Comparison of ENCODE assay signal across 1 fruit fly cellular context in the genomic region with DNA sequence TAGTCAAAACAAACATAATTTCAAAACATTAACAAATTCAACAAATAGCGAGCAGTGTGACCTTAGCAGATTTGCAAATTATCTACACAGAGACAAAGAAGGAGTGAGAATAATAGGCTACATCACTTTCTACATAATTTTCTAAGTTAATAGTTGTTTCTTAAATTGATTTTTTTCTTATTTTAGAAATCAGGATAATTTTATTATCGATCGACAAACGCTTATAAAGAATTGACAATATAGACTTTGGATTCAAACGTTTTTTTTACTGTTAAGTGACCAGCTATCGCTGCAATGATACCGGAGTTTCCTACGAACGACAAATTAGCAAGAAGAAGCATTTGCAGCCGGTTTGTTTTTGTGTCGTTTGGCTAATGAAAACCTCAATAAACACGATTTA.
TF ChIP-seq lines count a peak whose summit lies in the region.

A gene (minus strand): TSS at position 87 of the 400 bp plus-strand sequence.
A gene (plus strand): TSS at position 316 of the 400 bp plus-strand sequence.

TF ChIP-seq in whole organism, embryonic, 481 proteins besides CTCF, POLR2A, EP300 and RAD21 (continued from another document and continues in another):
- TF ChIP-seq CG11504 (tag; optimal IDR thresholded peaks at IDR 0.05; lab: Kevin White, UChicago) = no peak
- TF ChIP-seq Bgb (GFP tag; IDR thresholded peaks at IDR 0.05; lab: Robert Waterston, UW; ENCODE audit: partially characterized antibody) = peak; percentile 12; the same call in 1 of the 2 replicates
- peak; percentile 66 for TF ChIP-seq Meics (GFP tag; optimal IDR thresholded peaks at IDR 0.05; lab: Kevin White, UChicago)
- no peak for TF ChIP-seq CG12219 (GFP tag; optimal IDR thresholded peaks at IDR 0.05; lab: Kevin White, UChicago)
- TF ChIP-seq CG10274 (GFP tag; optimal IDR thresholded peaks at IDR 0.05; lab: Kevin White, UChicago) = no peak
- TF ChIP-seq CG7963 (GFP tag; IDR thresholded peaks at IDR 0.05; lab: Robert Waterston, UW; ENCODE audit: partially characterized antibody) = no peak
- peak; percentile 71 for TF ChIP-seq BEAF-32 (GFP tag; optimal IDR thresholded peaks at IDR 0.05; lab: Kevin White, UChicago)
- TF ChIP-seq CG31388 (GFP tag; optimal IDR thresholded peaks at IDR 0.05; lab: Kevin White, UChicago) = no peak
- TF ChIP-seq nerfin-2 (GFP tag; IDR thresholded peaks at IDR 0.05; lab: Robert Waterston, UW; ENCODE audit: partially characterized antibody) = no peak
- TF ChIP-seq ab (GFP tag; optimal IDR thresholded peaks at IDR 0.05; lab: Kevin White, UChicago) = no peak
- TF ChIP-seq chif (GFP tag; optimal IDR thresholded peaks at IDR 0.05; lab: Kevin White, UChicago) = peak; percentile 52 to 69
- TF ChIP-seq unpg (GFP tag; optimal IDR thresholded peaks at IDR 0.05; lab: Kevin White, UChicago) = no peak
- no peak for TF ChIP-seq hb (GFP tag; IDR thresholded peaks at IDR 0.05; lab: Robert Waterston, UW; ENCODE audit: partially characterized antibody)
- peak; percentile 75 for TF ChIP-seq CG4617 (GFP tag; optimal IDR thresholded peaks at IDR 0.05; lab: Kevin White, UChicago; ENCODE audit: borderline replicate concordance)
- TF ChIP-seq ac (GFP tag; optimal IDR thresholded peaks at IDR 0.05; lab: Kevin White, UChicago) = no peak
- TF ChIP-seq Sry-δ (GFP tag; optimal IDR thresholded peaks at IDR 0.05; lab: Kevin White, UChicago) = peak; percentile 50
- no peak for TF ChIP-seq nau (GFP tag; optimal IDR thresholded peaks at IDR 0.05; lab: Kevin White, UChicago)
- TF ChIP-seq Side (GFP tag; optimal IDR thresholded peaks at IDR 0.05; lab: Kevin White, UChicago) = peak; percentile 75
- peak; percentile 55 for TF ChIP-seq CG10543 (GFP tag; optimal IDR thresholded peaks at IDR 0.05; lab: Kevin White, UChicago)
- no peak for TF ChIP-seq CG10959 (GFP tag; IDR thresholded peaks at IDR 0.05; lab: Robert Waterston, UW)
- TF ChIP-seq CG17912 (GFP tag; optimal IDR thresholded peaks at IDR 0.05; lab: Kevin White, UChicago) = no peak
- TF ChIP-seq gro (GFP tag; optimal IDR thresholded peaks at IDR 0.05; lab: Kevin White, UChicago) = peak; percentile 57
- no peak for TF ChIP-seq CkIIα-i1 (GFP tag; IDR thresholded peaks at IDR 0.05; lab: Robert Waterston, UW)
- peak; percentile 48 for TF ChIP-seq Myb (GFP tag; optimal IDR thresholded peaks at IDR 0.05; lab: Kevin White, UChicago)
- no peak for TF ChIP-seq ATbp (GFP tag; optimal IDR thresholded peaks at IDR 0.05; lab: Kevin White, UChicago)
- no peak for TF ChIP-seq gce (GFP tag; IDR thresholded peaks at IDR 0.05; lab: Robert Waterston, UW)
- no peak for TF ChIP-seq Lhr (GFP tag; optimal IDR thresholded peaks at IDR 0.05; lab: Kevin White, UChicago)
- TF ChIP-seq row (GFP tag; IDR thresholded peaks at IDR 0.05; lab: Robert Waterston, UW) = peak; percentile 96
- peak; percentile 43 for TF ChIP-seq luna (GFP tag; optimal IDR thresholded peaks at IDR 0.05; lab: Kevin White, UChicago)
- TF ChIP-seq crp (GFP tag; optimal IDR thresholded peaks at IDR 0.05; lab: Kevin White, UChicago) = peak in 1 of 2 experiments; percentile 28
- no peak for TF ChIP-seq CG12071 (GFP tag; optimal IDR thresholded peaks at IDR 0.05; lab: Kevin White, UChicago)
- no peak for TF ChIP-seq otp (GFP tag; IDR thresholded peaks at IDR 0.05; lab: Robert Waterston, UW)
- peak; percentile 71 for TF ChIP-seq Atf6 (GFP tag; IDR thresholded peaks at IDR 0.05; lab: Robert Waterston, UW)
- no peak for TF ChIP-seq sna (GFP tag; IDR thresholded peaks at IDR 0.05; lab: Robert Waterston, UW; ENCODE audit: partially characterized antibody)
- peak; percentile 32 for TF ChIP-seq maf-S (GFP tag; optimal IDR thresholded peaks at IDR 0.05; lab: Kevin White, UChicago)
- peak; percentile 79 for TF ChIP-seq nmo (GFP tag; optimal IDR thresholded peaks at IDR 0.05; lab: Kevin White, UChicago)
- peak; percentile 47 for TF ChIP-seq pzg (GFP tag; optimal IDR thresholded peaks at IDR 0.05; lab: Kevin White, UChicago)
- TF ChIP-seq Deaf1 (tag; optimal IDR thresholded peaks at IDR 0.05; lab: Kevin White, UChicago) = no peak
- no peak for TF ChIP-seq D (optimal IDR thresholded peaks at IDR 0.05; lab: Kevin White, UChicago)
- no peak for TF ChIP-seq D (GFP tag; optimal IDR thresholded peaks at IDR 0.05; lab: Kevin White, UChicago)
- peak; percentile 9 for TF ChIP-seq CG10462 (GFP tag; optimal IDR thresholded peaks at IDR 0.05; lab: Kevin White, UChicago)
- peak; percentile 34 for TF ChIP-seq CG12744 (GFP tag; optimal IDR thresholded peaks at IDR 0.05; lab: Kevin White, UChicago)
- TF ChIP-seq Blimp-1 (GFP tag; optimal IDR thresholded peaks at IDR 0.05; lab: Kevin White, UChicago) = no peak
- peak; percentile 41 for TF ChIP-seq NfI (GFP tag; optimal IDR thresholded peaks at IDR 0.05; lab: Kevin White, UChicago)
- peak; percentile 52 for TF ChIP-seq CG10267 (tag; optimal IDR thresholded peaks at IDR 0.05; lab: Kevin White, UChicago)
- TF ChIP-seq seq (GFP tag; IDR thresholded peaks at IDR 0.05; lab: Robert Waterston, UW) = peak; percentile 39; the same call in 1 of the 2 replicates
- TF ChIP-seq btn (GFP tag; optimal IDR thresholded peaks at IDR 0.05; lab: Kevin White, UChicago) = no peak
- TF ChIP-seq CG4820 (GFP tag; optimal IDR thresholded peaks at IDR 0.05; lab: Kevin White, UChicago) = peak; percentile 55
- TF ChIP-seq CG3847 (GFP tag; IDR thresholded peaks at IDR 0.05; lab: Robert Waterston, UW) = peak; percentile 82
- no peak for TF ChIP-seq sens-2 (GFP tag; IDR thresholded peaks at IDR 0.05; lab: Robert Waterston, UW)
- no peak for TF ChIP-seq CG7745 (tag; optimal IDR thresholded peaks at IDR 0.05; lab: Kevin White, UChicago)
- peak; percentile 12 for TF ChIP-seq Six4 (GFP tag; optimal IDR thresholded peaks at IDR 0.05; lab: Kevin White, UChicago)
- TF ChIP-seq jumu (GFP tag; optimal IDR thresholded peaks at IDR 0.05; lab: Kevin White, UChicago) = peak; percentile 63
- TF ChIP-seq slp2 (GFP tag; optimal IDR thresholded peaks at IDR 0.05; lab: Kevin White, UChicago) = peak; percentile 61
- no peak for TF ChIP-seq D19A (tag; optimal IDR thresholded peaks at IDR 0.05; lab: Kevin White, UChicago)
- TF ChIP-seq cwo (GFP tag; optimal IDR thresholded peaks at IDR 0.05; lab: Kevin White, UChicago) = no peak
- TF ChIP-seq hkb (optimal IDR thresholded peaks at IDR 0.05; lab: Kevin White, UChicago) = no peak
- TF ChIP-seq hkb (GFP tag; IDR thresholded peaks at IDR 0.05; lab: Robert Waterston, UW) = peak; percentile 20; the same call in 1 of the 2 replicates
- TF ChIP-seq Neu2 (GFP tag; optimal IDR thresholded peaks at IDR 0.05; lab: Kevin White, UChicago; ENCODE audit: borderline replicate concordance) = no peak
- no peak for TF ChIP-seq CG3407 (GFP tag; optimal IDR thresholded peaks at IDR 0.05; lab: Kevin White, UChicago)
- TF ChIP-seq CG3281 (GFP tag; optimal IDR thresholded peaks at IDR 0.05; lab: Kevin White, UChicago) = peak; percentile 33
- no peak for TF ChIP-seq CG17612 (GFP tag; IDR thresholded peaks at IDR 0.05; lab: Robert Waterston, UW)
- peak; percentile 72 for TF ChIP-seq Dbx (GFP tag; IDR thresholded peaks at IDR 0.05; lab: Robert Waterston, UW)
- TF ChIP-seq Hr39 (optimal IDR thresholded peaks at IDR 0.05; lab: Kevin White, UChicago) = no peak
- peak; percentile 45 for TF ChIP-seq nerfin-1 (tag; optimal IDR thresholded peaks at IDR 0.05; lab: Kevin White, UChicago)
- no peak for TF ChIP-seq odd (GFP tag; optimal IDR thresholded peaks at IDR 0.05; lab: Kevin White, UChicago)
- peak; percentile 59 for TF ChIP-seq stwl (tag; optimal IDR thresholded peaks at IDR 0.05; lab: Kevin White, UChicago)
- TF ChIP-seq ham (GFP tag; IDR thresholded peaks at IDR 0.05; lab: Robert Waterston, UW) = no peak
- peak in 1 of 2 experiments; percentile 43 for TF ChIP-seq bsh (GFP tag; optimal IDR thresholded peaks at IDR 0.05; lab: Kevin White, UChicago)
- TF ChIP-seq CG8089 (GFP tag; optimal IDR thresholded peaks at IDR 0.05; lab: Kevin White, UChicago) = peak; percentile 41
- no peak for TF ChIP-seq Doc2 (GFP tag; IDR thresholded peaks at IDR 0.05; lab: Robert Waterston, UW)
- TF ChIP-seq CG1233 (GFP tag; optimal IDR thresholded peaks at IDR 0.05; lab: Kevin White, UChicago) = no peak
- peak; percentile 39 for TF ChIP-seq CG13775 (GFP tag; optimal IDR thresholded peaks at IDR 0.05; lab: Kevin White, UChicago)
- TF ChIP-seq Eip74EF (GFP tag; optimal IDR thresholded peaks at IDR 0.05; lab: Kevin White, UChicago) = no peak
- TF ChIP-seq Rx (GFP tag; IDR thresholded peaks at IDR 0.05; lab: Robert Waterston, UW) = peak; percentile 56; the same call in 1 of the 2 replicates
- TF ChIP-seq Drgx (GFP tag; IDR thresholded peaks at IDR 0.05; lab: Robert Waterston, UW) = peak; percentile 50; the same call in 1 of the 2 replicates
- TF ChIP-seq yki (optimal IDR thresholded peaks at IDR 0.05; lab: Kevin White, UChicago) = no peak
- TF ChIP-seq scrt (GFP tag; optimal IDR thresholded peaks at IDR 0.05; lab: Kevin White, UChicago) = peak; percentile 60
- peak; percentile 66 for TF ChIP-seq lbe (GFP tag; optimal IDR thresholded peaks at IDR 0.05; lab: Kevin White, UChicago)
- TF ChIP-seq CG17186 (GFP tag; optimal IDR thresholded peaks at IDR 0.05; lab: Kevin White, UChicago) = no peak
- TF ChIP-seq Spps (tag; optimal IDR thresholded peaks at IDR 0.05; lab: Kevin White, UChicago) = no peak
- peak; percentile 24 for TF ChIP-seq MESR4 (GFP tag; optimal IDR thresholded peaks at IDR 0.05; lab: Kevin White, UChicago)
- peak; percentile 60 for TF ChIP-seq B-H2 (GFP tag; optimal IDR thresholded peaks at IDR 0.05; lab: Kevin White, UChicago)
- TF ChIP-seq CG14441 (GFP tag; IDR thresholded peaks at IDR 0.05; lab: Robert Waterston, UW) = peak; percentile 86
- peak; percentile 74 for TF ChIP-seq CG13287 (GFP tag; IDR thresholded peaks at IDR 0.05; lab: Robert Waterston, UW; ENCODE audit: partially characterized antibody)
- TF ChIP-seq CG31441 (GFP tag; IDR thresholded peaks at IDR 0.05; lab: Robert Waterston, UW) = no peak; the same call in none of the 2 replicates
- TF ChIP-seq CG8478 (optimal IDR thresholded peaks at IDR 0.05; lab: Kevin White, UChicago) = no peak
- TF ChIP-seq CG15479 (GFP tag; optimal IDR thresholded peaks at IDR 0.05; lab: Kevin White, UChicago) = no peak
- no peak for TF ChIP-seq tll (GFP tag; optimal IDR thresholded peaks at IDR 0.05; lab: Kevin White, UChicago)
- TF ChIP-seq Doc3 (GFP tag; IDR thresholded peaks at IDR 0.05; lab: Robert Waterston, UW; ENCODE audit: partially characterized antibody) = no peak; the same call in 2 of the 3 replicates
- TF ChIP-seq fd64A (GFP tag; optimal IDR thresholded peaks at IDR 0.05; lab: Kevin White, UChicago) = no peak
- TF ChIP-seq CG1647 (GFP tag; optimal IDR thresholded peaks at IDR 0.05; lab: Kevin White, UChicago) = peak; percentile 31
- TF ChIP-seq CG17568 (GFP tag; optimal IDR thresholded peaks at IDR 0.05; lab: Kevin White, UChicago) = no peak
- no peak for TF ChIP-seq trh (GFP tag; optimal IDR thresholded peaks at IDR 0.05; lab: Kevin White, UChicago)
- TF ChIP-seq vfl (GFP tag; optimal IDR thresholded peaks at IDR 0.05; lab: Kevin White, UChicago) = peak; percentile 19
- peak; percentile 66; the same call in 1 of the 3 replicates for TF ChIP-seq CG11093 (GFP tag; IDR thresholded peaks at IDR 0.05; lab: Robert Waterston, UW)
- TF ChIP-seq Aef1 (GFP tag; IDR thresholded peaks at IDR 0.05; lab: Robert Waterston, UW) = peak; percentile 74
- TF ChIP-seq CG42726 (GFP tag; IDR thresholded peaks at IDR 0.05; lab: Robert Waterston, UW; ENCODE audit: partially characterized antibody) = no peak
- TF ChIP-seq pros (GFP tag; optimal IDR thresholded peaks at IDR 0.05; lab: Kevin White, UChicago) = no peak
- TF ChIP-seq CG15514 (GFP tag; optimal IDR thresholded peaks at IDR 0.05; lab: Kevin White, UChicago) = no peak
- TF ChIP-seq CG32532 (GFP tag; IDR thresholded peaks at IDR 0.05; lab: Robert Waterston, UW) = peak; percentile 83
- peak; percentile 44 for TF ChIP-seq Oli (tag; optimal IDR thresholded peaks at IDR 0.05; lab: Kevin White, UChicago)
- no peak for TF ChIP-seq peb (GFP tag; IDR thresholded peaks at IDR 0.05; lab: Robert Waterston, UW)
- TF ChIP-seq dmrt99B (tag; optimal IDR thresholded peaks at IDR 0.05; lab: Kevin White, UChicago) = no peak
- no peak for TF ChIP-seq Dfd (GFP tag; optimal IDR thresholded peaks at IDR 0.05; lab: Kevin White, UChicago)
- TF ChIP-seq al (GFP tag; IDR thresholded peaks at IDR 0.05; lab: Robert Waterston, UW) = peak; percentile 76
- TF ChIP-seq Jarid2 (GFP tag; optimal IDR thresholded peaks at IDR 0.05; lab: Kevin White, UChicago) = no peak
- TF ChIP-seq CG15073 (GFP tag; optimal IDR thresholded peaks at IDR 0.05; lab: Kevin White, UChicago) = no peak
- TF ChIP-seq Rfx (GFP tag; IDR thresholded peaks at IDR 0.05; lab: Robert Waterston, UW) = peak; percentile 81
- no peak for TF ChIP-seq CG4707 (GFP tag; optimal IDR thresholded peaks at IDR 0.05; lab: Kevin White, UChicago)
- TF ChIP-seq CG15696 (tag; optimal IDR thresholded peaks at IDR 0.05; lab: Kevin White, UChicago) = peak; percentile 66
- peak; percentile 95 for TF ChIP-seq sens (GFP tag; lab: Kevin White, UChicago)
- no peak for TF ChIP-seq ERR (GFP tag; optimal IDR thresholded peaks at IDR 0.05; lab: Kevin White, UChicago)
- no peak for TF ChIP-seq CG8359 (GFP tag; optimal IDR thresholded peaks at IDR 0.05; lab: Kevin White, UChicago; ENCODE audit: borderline replicate concordance)
- TF ChIP-seq sqz (GFP tag; optimal IDR thresholded peaks at IDR 0.05; lab: Kevin White, UChicago) = no peak
- TF ChIP-seq CG31365 (tag; optimal IDR thresholded peaks at IDR 0.05; lab: Kevin White, UChicago) = no peak
- peak; percentile 59 for TF ChIP-seq CG8924 (tag; optimal IDR thresholded peaks at IDR 0.05; lab: Kevin White, UChicago)
- TF ChIP-seq CG1832 (GFP tag; optimal IDR thresholded peaks at IDR 0.05; lab: Kevin White, UChicago) = no peak
- TF ChIP-seq CG2889 (GFP tag; IDR thresholded peaks at IDR 0.05; lab: Robert Waterston, UW) = peak; percentile 54; the same call in 2 of the 3 replicates
- TF ChIP-seq CG18262 (tag; optimal IDR thresholded peaks at IDR 0.05; lab: Kevin White, UChicago) = peak; percentile 74
- no peak; the same call in 1 of the 2 replicates for TF ChIP-seq Awh (GFP tag; IDR thresholded peaks at IDR 0.05; lab: Robert Waterston, UW)
- peak; percentile 43 for TF ChIP-seq Ravus (GFP tag; IDR thresholded peaks at IDR 0.05; lab: Robert Waterston, UW)
- TF ChIP-seq CG10321 (GFP tag; IDR thresholded peaks at IDR 0.05; lab: Robert Waterston, UW) = no peak
- TF ChIP-seq CG32767 (GFP tag; IDR thresholded peaks at IDR 0.05; lab: Robert Waterston, UW) = peak; percentile 53; the same call in 1 of the 2 replicates
- no peak for TF ChIP-seq CG6791 (GFP tag; IDR thresholded peaks at IDR 0.05; lab: Robert Waterston, UW; ENCODE audit: partially characterized antibody)
- TF ChIP-seq CG33213 (GFP tag; optimal IDR thresholded peaks at IDR 0.05; lab: Kevin White, UChicago) = no peak
- TF ChIP-seq CG15601 (tag; optimal IDR thresholded peaks at IDR 0.05; lab: Kevin White, UChicago) = no peak
